Worm (Caenorhabditis elegans) whole organism, early embryonic: Measurements from ENCODE around the gene Y62E10A.13.
A peak's percentile ranks its signal among the peaks of the same experiment; 100 is the strongest.

Experiments used
- B0310.2 ChIP-seq: sonication (generic microtip); optimal IDR thresholded peaks from 2 replicates; lab custom pipeline; 2016; ENCODE audit warnings: mild to moderate bottlenecking, missing genetic modification characterization, missing compliant biosample characterization
- F13C5.2 ChIP-seq: sonication (generic microtip); optimal IDR thresholded peaks from 2 replicates; lab custom pipeline; 2017; ENCODE audit warnings: mild to moderate bottlenecking, missing genetic modification characterization, inconsistent platforms, missing compliant biosample characterization
- aly-1 ChIP-seq: sonication (generic microtip); optimal IDR thresholded peaks from 2 replicates; lab custom pipeline; 2016; ENCODE audit warnings: missing genetic modification characterization, missing compliant biosample characterization
- ama-1 ChIP-seq: fragments of 150-350 bp; optimal IDR thresholded peaks from 2 replicates; lab custom pipeline; 2014
- ceh-13 ChIP-seq: fragments of 200-800 bp; sonication (Bioruptor generic); optimal IDR thresholded peaks from 2 replicates; lab custom pipeline; 2018; ENCODE audit warnings: mild to moderate bottlenecking, missing genetic modification characterization, missing compliant biosample characterization
- ceh-36 ChIP-seq: sonication (generic microtip); optimal IDR thresholded peaks from 2 replicates; lab custom pipeline; 2016; ENCODE audit warnings: missing genetic modification characterization, inconsistent platforms, missing compliant biosample characterization
- ets-7 ChIP-seq: sonication (generic microtip); optimal IDR thresholded peaks from 2 replicates; lab custom pipeline; 2016; ENCODE audit warnings: missing genotype, missing genetic modification characterization, missing compliant biosample characterization
- flt-1 ChIP-seq: fragments of 200-800 bp; sonication (Bioruptor generic); IDR thresholded peaks from 2 replicates; pipeline ENCODE4 v1.3.6; 2022; ENCODE audit warnings: missing genetic modification characterization, missing compliant biosample characterization
- hmbx-1 ChIP-seq: sonication (generic microtip); optimal IDR thresholded peaks from 2 replicates; lab custom pipeline; 2016; ENCODE audit warnings: mild to moderate bottlenecking, missing genetic modification characterization, missing compliant biosample characterization
- hmg-4 ChIP-seq: fragments of 200-800 bp; sonication (Bioruptor generic); optimal IDR thresholded peaks from 2 replicates; lab custom pipeline; 2018; ENCODE audit warnings: mild to moderate bottlenecking, missing genetic modification characterization, missing compliant biosample characterization
- hnd-1 ChIP-seq: sonication (generic microtip); optimal IDR thresholded peaks from 2 replicates; lab custom pipeline; 2016; ENCODE audit warnings: missing genetic modification characterization, missing compliant biosample characterization
- pes-1 ChIP-seq: fragments of 200-800 bp; sonication (Bioruptor generic); IDR thresholded peaks from 2 replicates; pipeline ENCODE4 v1.3.6; 2022; ENCODE audit warnings: missing genetic modification reagents, missing genetic modification characterization, missing compliant biosample characterization
- scrt-1 ChIP-seq: fragments of 200-800 bp; sonication (Bioruptor generic); IDR thresholded peaks from 2 replicates; pipeline ENCODE4 v1.3.6; 2022; ENCODE audit warnings: missing genetic modification characterization, missing compliant biosample characterization
- sea-1 ChIP-seq: fragments of 200-800 bp; sonication (Bioruptor generic); conservative IDR thresholded peaks from 2 replicates; pipeline ENCODE4 v1.3.6; 2022; ENCODE audit warnings: missing genetic modification characterization, missing compliant biosample characterization
- tbx-11 ChIP-seq: fragments of 200-800 bp; sonication (Bioruptor generic); IDR thresholded peaks from 2 replicates; pipeline ENCODE4 v1.3.6; 2022; ENCODE audit warnings: missing genetic modification characterization, missing compliant biosample characterization
- tbx-37 ChIP-seq: fragments of 200-800 bp; sonication (Bioruptor generic); conservative IDR thresholded peaks from 2 replicates; pipeline ENCODE4 v1.3.6; 2022; ENCODE audit warnings: missing genetic modification reagents, missing genetic modification characterization, missing compliant biosample characterization
- tra-4 ChIP-seq: sonication (generic microtip); optimal IDR thresholded peaks from 2 replicates; lab custom pipeline; 2017; ENCODE audit warnings: missing genetic modification characterization, missing compliant biosample characterization

Gene Y62E10A.13

DNA sequence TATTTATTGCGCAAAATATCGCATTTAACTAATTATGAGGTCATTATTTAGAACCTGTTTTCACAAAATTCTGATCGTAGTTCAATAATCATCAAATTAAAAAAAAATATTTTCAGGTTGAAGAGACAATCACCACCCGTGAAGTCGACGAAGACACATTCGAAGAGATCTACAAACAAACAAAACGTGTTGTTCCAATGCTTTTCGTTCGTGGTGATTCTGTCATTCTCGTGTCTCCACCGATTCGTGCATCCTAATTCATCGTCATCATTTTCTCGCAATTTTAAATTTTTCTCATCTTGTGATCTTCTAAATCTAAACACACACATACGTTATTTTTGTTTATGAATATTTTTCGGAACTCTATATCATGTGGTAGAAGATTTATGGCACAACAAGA lies 10.1 kb downstream of the Y62E10A.13 start:
- TF ChIP-seq hmbx-1 (tag; lab: Kevin White, UChicago) (no peak), ceh-36 (tag; lab: Kevin White, UChicago) (no peak), pes-1 (GFP tag; lab: Robert Waterston, UW) (no peak), ama-1 (no peak), ceh-13 (GFP tag; lab: Kevin White, UChicago) (no peak), aly-1 (tag; lab: Kevin White, UChicago) (no peak), scrt-1 (no peak), ets-7 (tag; lab: Kevin White, UChicago) (no peak), tbx-11 (GFP tag; lab: Robert Waterston, UW) (no peak), F13C5.2 (tag; lab: Kevin White, UChicago) (no peak), hnd-1 (tag; lab: Kevin White, UChicago) (no peak), sea-1 (no peak), flt-1 (GFP tag; lab: Robert Waterston, UW) (no peak), tra-4 (tag; lab: Kevin White, UChicago) (no peak), B0310.2 (tag; lab: Kevin White, UChicago) (no peak), hmg-4 (GFP tag; lab: Kevin White, UChicago) (no peak)

DNA sequence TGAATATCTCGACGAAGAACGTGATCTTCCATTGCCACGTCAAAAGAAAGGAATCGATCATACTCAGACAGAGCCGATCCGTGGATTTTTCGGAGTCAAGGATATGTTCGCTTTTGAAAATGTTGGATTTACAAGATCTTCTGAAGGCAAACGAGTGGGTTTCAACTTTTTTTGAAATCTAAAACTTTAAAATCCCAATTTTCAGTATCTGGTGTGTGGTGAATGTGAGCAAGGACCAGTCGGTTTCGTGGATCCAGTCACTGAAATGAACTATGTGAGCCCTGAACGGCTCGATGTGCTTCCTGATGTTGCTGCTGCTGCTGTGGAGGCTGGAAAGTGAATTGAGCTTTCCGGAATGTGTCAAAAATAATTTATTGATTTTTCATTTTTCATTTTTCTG lies 11.9 kb downstream of the Y62E10A.13 start, which contains the start of gene lsm-3:
Gene lsm-3 (plus strand): TSS at position 301 of the 400 bp plus-strand sequence.
- TF ChIP-seq sea-1 (no peak), tbx-37 (GFP tag; lab: Robert Waterston, UW) (no peak), ceh-13 (GFP tag; lab: Kevin White, UChicago) (no peak), hmbx-1 (tag; lab: Kevin White, UChicago) (no peak), pes-1 (GFP tag; lab: Robert Waterston, UW) (no peak)

DNA sequence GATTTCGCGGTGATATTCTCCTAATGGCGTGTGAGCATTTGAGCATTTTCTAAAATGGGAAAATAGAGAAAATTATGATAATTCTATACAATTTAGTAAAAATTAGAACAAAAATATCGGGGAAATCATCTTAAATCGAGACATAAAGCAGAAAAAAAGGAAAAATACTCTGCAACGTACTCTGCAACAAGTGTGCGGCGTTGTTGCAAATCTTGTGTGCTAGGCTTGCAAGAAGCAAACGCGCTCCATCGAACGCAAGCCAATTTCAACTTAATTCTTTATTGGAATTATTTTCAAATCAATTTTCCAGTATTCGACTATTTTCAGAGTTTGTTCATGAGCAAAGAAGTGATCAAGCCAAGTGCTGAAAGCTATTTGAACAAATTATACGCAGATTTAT lies 12.8 kb downstream of the Y62E10A.13 start, which contains the start of the genes Y62E10A.20, Y62E10A.23 and mdt-9:
Gene Y62E10A.20 (minus strand): TSS at position 49 of the 400 bp plus-strand sequence.
Gene Y62E10A.23 (plus strand): TSS at position 282 of the 400 bp plus-strand sequence.
Gene mdt-9 (plus strand): TSS at position 338 of the 400 bp plus-strand sequence.
- TF ChIP-seq tbx-37 (GFP tag; lab: Robert Waterston, UW) = peak; percentile 58; the same call in 1 of the 2 replicates
- peak; percentile 61 for TF ChIP-seq flt-1 (GFP tag; lab: Robert Waterston, UW)
- TF ChIP-seq tra-4 (tag; lab: Kevin White, UChicago) = no peak
- peak; percentile 60 for TF ChIP-seq ceh-13 (GFP tag; lab: Kevin White, UChicago)
- peak; percentile 23 for TF ChIP-seq hnd-1 (tag; lab: Kevin White, UChicago)
- peak; percentile 77 for TF ChIP-seq sea-1
- TF ChIP-seq B0310.2 (tag; lab: Kevin White, UChicago) = no peak
- TF ChIP-seq tbx-11 (GFP tag; lab: Robert Waterston, UW) = peak; percentile 58; the same call in 1 of the 2 replicates
- peak; percentile 67; the same call in 1 of the 2 replicates for TF ChIP-seq scrt-1
- peak; percentile 48 for TF ChIP-seq hmbx-1 (tag; lab: Kevin White, UChicago)
- TF ChIP-seq aly-1 (tag; lab: Kevin White, UChicago) = peak; percentile 53
- peak; percentile 88 for TF ChIP-seq F13C5.2 (tag; lab: Kevin White, UChicago)
- TF ChIP-seq ama-1 = no peak
- peak; percentile 19 for TF ChIP-seq hmg-4 (GFP tag; lab: Kevin White, UChicago)
- TF ChIP-seq ets-7 (tag; lab: Kevin White, UChicago) = peak; percentile 26
- peak; percentile 65 for TF ChIP-seq ceh-36 (tag; lab: Kevin White, UChicago)
- peak; percentile 69 for TF ChIP-seq pes-1 (GFP tag; lab: Robert Waterston, UW)

DNA sequence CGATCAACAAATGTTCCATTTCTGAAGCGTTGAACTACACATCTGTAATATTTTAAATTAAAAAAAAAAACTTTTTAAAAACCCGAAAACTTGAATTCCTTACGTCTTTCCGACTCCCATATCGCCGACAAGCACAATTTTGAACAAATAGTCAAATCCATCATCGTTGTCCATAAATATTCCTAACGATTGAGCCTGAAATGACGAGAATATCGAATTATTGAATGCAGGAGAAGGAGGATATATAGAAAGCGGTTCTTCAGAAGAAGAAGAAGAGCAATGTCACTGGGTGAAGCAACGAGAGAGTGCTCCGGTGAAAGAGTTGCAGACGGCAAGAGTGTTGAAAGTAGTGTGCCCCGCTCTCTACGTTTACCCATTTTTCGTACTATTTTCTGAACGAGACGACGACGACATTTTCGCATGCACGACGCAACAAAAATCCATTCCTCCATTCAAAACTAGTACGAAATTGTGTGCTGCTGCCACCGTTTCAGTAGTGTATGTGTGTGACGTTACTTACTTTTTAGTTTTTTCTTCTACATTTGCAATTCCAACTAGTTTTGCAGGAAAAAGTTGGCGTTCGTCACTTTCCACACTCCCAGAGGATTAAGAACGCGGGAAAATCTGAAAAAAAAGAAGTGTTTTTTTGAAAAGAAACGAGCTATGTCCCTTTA lies 15.0 kb downstream of the Y62E10A.13 start, which contains the start of gene rab-19:
Gene rab-19 (minus strand): TSS at position 624 of the 674 bp plus-strand sequence.
- TF ChIP-seq hmbx-1 (tag; lab: Kevin White, UChicago) (no peak), F13C5.2 (tag; lab: Kevin White, UChicago) (peak; percentile 17)

DNA sequence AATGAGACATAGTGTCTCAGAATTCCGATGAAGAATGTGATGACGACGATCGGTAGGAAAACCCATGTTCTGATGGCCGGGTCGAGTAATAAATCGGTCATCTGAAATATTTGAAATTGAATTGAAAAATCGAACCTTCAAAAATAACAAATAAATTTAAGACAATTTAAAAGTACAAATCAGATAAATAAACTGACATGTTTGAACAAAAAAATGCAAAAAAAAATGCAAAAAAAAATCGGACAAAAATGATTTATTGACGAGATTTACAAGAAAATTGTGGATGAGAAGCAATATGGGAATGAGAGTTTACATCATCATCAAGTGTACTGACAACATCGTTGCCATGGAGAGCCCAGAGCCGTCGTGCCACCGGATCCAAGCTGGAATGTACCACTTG lies 17.0 kb downstream of the Y62E10A.13 start, which contains the start of gene emc-3:
Gene emc-3 (minus strand): TSS at position 101 of the 400 bp plus-strand sequence.
- TF ChIP-seq B0310.2 (tag; lab: Kevin White, UChicago) (no peak), flt-1 (GFP tag; lab: Robert Waterston, UW) (no peak), scrt-1 (no peak)

DNA sequence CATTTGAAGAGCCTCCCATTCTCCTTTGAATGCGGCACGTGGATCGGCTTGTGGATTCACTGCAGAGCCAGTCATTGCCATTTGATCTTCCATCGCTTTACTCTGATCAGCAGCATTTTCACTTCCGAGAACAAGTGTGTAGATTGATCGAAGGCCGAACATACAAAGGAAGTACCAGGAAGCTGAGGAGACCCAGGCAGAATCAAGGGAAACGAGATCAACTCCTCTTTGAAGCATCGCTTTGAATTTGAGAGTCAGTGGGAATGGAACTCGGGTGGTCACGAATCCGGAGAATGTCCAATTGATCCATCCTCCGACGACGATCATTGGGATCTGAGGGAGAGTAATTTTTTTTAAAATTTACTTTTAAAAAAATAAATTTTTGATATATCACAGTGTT lies 18.3 kb downstream of the Y62E10A.13 start:
- TF ChIP-seq ama-1 = peak; percentile 28
- TF ChIP-seq pes-1 (GFP tag; lab: Robert Waterston, UW) = no peak

DNA sequence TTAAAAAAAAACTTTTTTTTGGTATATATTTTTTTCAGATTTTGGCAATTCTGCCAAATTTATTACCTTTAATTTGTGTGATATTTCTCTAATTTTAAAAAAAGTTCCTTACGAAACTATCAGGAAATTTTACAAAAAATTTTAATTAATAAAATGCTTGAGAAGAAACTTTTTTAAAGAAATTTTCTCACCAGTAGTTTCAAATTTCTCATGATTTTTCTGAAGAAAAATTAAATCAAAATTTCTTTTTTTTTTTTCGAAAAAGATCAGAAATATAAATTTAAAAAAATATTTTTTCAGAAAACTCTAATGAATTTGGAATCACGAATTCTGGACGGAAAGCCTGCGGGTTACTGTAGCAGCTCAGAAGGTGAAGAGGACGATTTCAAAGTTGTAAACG lies 21.1 kb downstream of the Y62E10A.13 start, which contains the start of gene mau-8:
Gene mau-8 (plus strand): TSS at position 301 of the 400 bp plus-strand sequence.
- TF ChIP-seq aly-1 (tag; lab: Kevin White, UChicago) = no peak
- no peak for TF ChIP-seq scrt-1
- TF ChIP-seq sea-1 = no peak
- TF ChIP-seq F13C5.2 (tag; lab: Kevin White, UChicago) = no peak
- TF ChIP-seq hnd-1 (tag; lab: Kevin White, UChicago) = no peak
- no peak for TF ChIP-seq tra-4 (tag; lab: Kevin White, UChicago)
- no peak for TF ChIP-seq tbx-37 (GFP tag; lab: Robert Waterston, UW)
- TF ChIP-seq tbx-11 (GFP tag; lab: Robert Waterston, UW) = no peak
- no peak for TF ChIP-seq hmbx-1 (tag; lab: Kevin White, UChicago)
- TF ChIP-seq ceh-36 (tag; lab: Kevin White, UChicago) = no peak
- TF ChIP-seq pes-1 (GFP tag; lab: Robert Waterston, UW) = no peak
- no peak for TF ChIP-seq ets-7 (tag; lab: Kevin White, UChicago)
- TF ChIP-seq ama-1 = no peak
- TF ChIP-seq B0310.2 (tag; lab: Kevin White, UChicago) = no peak
- TF ChIP-seq hmg-4 (GFP tag; lab: Kevin White, UChicago) = no peak
- no peak for TF ChIP-seq flt-1 (GFP tag; lab: Robert Waterston, UW)
- TF ChIP-seq ceh-13 (GFP tag; lab: Kevin White, UChicago) = no peak
